Worm (Caenorhabditis elegans) whole organism, mixed stage, embryonic: Measurements from ENCODE around the gene scc-1.

Source experiments
- M03D4.4 ChIP-seq: sonication (generic microtip); optimal IDR thresholded peaks from 2 replicates; lab custom pipeline; 2017; ENCODE audit warnings: mild to moderate bottlenecking, missing genetic modification characterization, missing compliant biosample characterization
- bed-3 ChIP-seq: fragments of 200-800 bp; sonication (Bioruptor generic); optimal IDR thresholded peaks from 3 replicates; lab custom pipeline; 2018; ENCODE audit warnings: mild to moderate bottlenecking, missing genetic modification characterization, moderate library complexity, missing compliant biosample characterization
- ceh-39 ChIP-seq: fragments of 150-350 bp; optimal IDR thresholded peaks from 2 replicates; lab custom pipeline; 2014; ENCODE audit warnings: missing biosample characterization, missing genetic modification characterization
- ceh-83 ChIP-seq: fragments of 200-800 bp; sonication (Bioruptor generic); optimal IDR thresholded peaks from 2 replicates; lab custom pipeline; 2018; ENCODE audit warnings: mild to moderate bottlenecking, missing genetic modification characterization, missing compliant biosample characterization
- lin-13 ChIP-seq: fragments of 150-350 bp; optimal IDR thresholded peaks from 2 replicates; lab custom pipeline; 2014; ENCODE audit warnings: missing biosample characterization, missing genetic modification characterization
- lin-32 ChIP-seq: fragments of 200-800 bp; sonication (Bioruptor generic); optimal IDR thresholded peaks from 2 replicates; lab custom pipeline; 2018; ENCODE audit warnings: mild to moderate bottlenecking, missing genetic modification characterization, missing compliant biosample characterization
- lsy-2 ChIP-seq: fragments of 150-350 bp; optimal IDR thresholded peaks from 2 replicates; lab custom pipeline; 2014; ENCODE audit warnings: missing biosample characterization, missing genetic modification characterization
- nhr-12 ChIP-seq: fragments of 150-350 bp; optimal IDR thresholded peaks from 2 replicates; lab custom pipeline; 2014; ENCODE audit warnings: missing biosample characterization, missing genetic modification characterization
- nhr-237 ChIP-seq: fragments of 150-350 bp; optimal IDR thresholded peaks from 2 replicates; lab custom pipeline; 2014; ENCODE audit warnings: missing biosample characterization, missing genetic modification characterization
- pha-4 ChIP-seq: fragments of 150-350 bp; optimal IDR thresholded peaks from 2 replicates; lab custom pipeline; 2018; ENCODE audit warnings: missing biosample characterization, missing genetic modification reagents, missing genetic modification characterization
- sptf-1 ChIP-seq: sonication (generic microtip); optimal IDR thresholded peaks from 2 replicates; lab custom pipeline; 2017; ENCODE audit warnings: mild to moderate bottlenecking, missing genetic modification characterization, moderate library complexity, missing compliant biosample characterization
- zip-8 ChIP-seq: fragments of 150-350 bp; optimal IDR thresholded peaks from 2 replicates; lab custom pipeline; 2014; ENCODE audit warnings: missing biosample characterization, missing genetic modification characterization
- ztf-11 ChIP-seq: fragments of 150-350 bp; optimal IDR thresholded peaks from 2 replicates; lab custom pipeline; 2014; ENCODE audit warnings: missing biosample characterization, missing genetic modification characterization

- no peak for TF ChIP-seq ztf-11 (tag; lab: Kevin White, UChicago)
- no peak for TF ChIP-seq bed-3 (GFP tag; lab: Kevin White, UChicago)
- no peak for TF ChIP-seq lsy-2 (tag; lab: Kevin White, UChicago)
- no peak for TF ChIP-seq M03D4.4 (tag; lab: Kevin White, UChicago)
- TF ChIP-seq lin-32: no peak
- TF ChIP-seq pha-4 (tag; lab: Kevin White, UChicago): peak; percentile 55
- no peak for TF ChIP-seq nhr-237 (tag; lab: Kevin White, UChicago)
- TF ChIP-seq ceh-83 (GFP tag; lab: Kevin White, UChicago): no peak
- no peak for TF ChIP-seq ceh-39
- TF ChIP-seq nhr-12 (tag; lab: Kevin White, UChicago): no peak
- TF ChIP-seq lin-13 (tag; lab: Kevin White, UChicago): no peak
- no peak for TF ChIP-seq zip-8 (tag; lab: Kevin White, UChicago)
- no peak for TF ChIP-seq sptf-1 (tag; lab: Kevin White, UChicago)
Measured at ce11 chrII:4648785-4649184, 49.7 kb upstream of the scc-1 start, which contains the start of gene lgc-27.
